Fruit fly (Drosophila melanogaster) whole organism, adult: Measurements from ENCODE around the gene CG3337.
A peak's percentile ranks its signal among the peaks of the same experiment; 100 is the strongest.

Experiments used
- CG11617 ChIP-seq: fragments of 200-800 bp; sonication (Bioruptor generic); optimal IDR thresholded peaks from 2 replicates; lab custom pipeline; 2017; ENCODE audit warnings: mild to moderate bottlenecking, missing biosample characterization, missing genetic modification reagents, missing genetic modification characterization
- CG33017 ChIP-seq: fragments of 200-800 bp; sonication (Bioruptor generic); optimal IDR thresholded peaks from 2 replicates; lab custom pipeline; 2018; ENCODE audit warnings: missing biosample characterization, mild to moderate bottlenecking, missing genetic modification characterization, moderate library complexity
- Crg-1 ChIP-seq: fragments of 200-800 bp; sonication (Bioruptor generic); optimal IDR thresholded peaks from 2 replicates; lab custom pipeline; 2016; ENCODE audit warnings: missing biosample characterization, missing genetic modification characterization
- Hr96 ChIP-seq: fragments of 200-800 bp; sonication (Bioruptor generic); optimal IDR thresholded peaks from 2 replicates; lab custom pipeline; 2016; ENCODE audit warnings: missing biosample characterization, missing genetic modification characterization
- Mnt ChIP-seq: fragments of 200-800 bp; sonication (Bioruptor generic); optimal IDR thresholded peaks from 2 replicates; lab custom pipeline; 2016; ENCODE audit warnings: missing biosample characterization, mild to moderate bottlenecking, missing genetic modification characterization
- kay ChIP-seq: fragments of 200-800 bp; sonication (Bioruptor generic); peaks from one replicate; lab custom pipeline; 2016; ENCODE audit warnings: missing biosample characterization, missing genetic modification characterization, borderline replicate concordance

- TF ChIP-seq Mnt (GFP tag; lab: Kevin White, UChicago) (peak; percentile 48), CG11617 (peak; percentile 61), Crg-1 (peak; percentile 66), kay (GFP tag; lab: Kevin White, UChicago) (peak; percentile 89), Hr96 (peak; percentile 68), CG33017 (tag; lab: Kevin White, UChicago) (peak; percentile 55)
Observed at dm6 chr3R:21193742-21194141, 29.6 kb downstream of the CG3337 start.
